Fruit fly (Drosophila melanogaster) whole organism, embryonic: ENCODE results near the gene CG33641.
A peak's percentile ranks its signal among the peaks of the same experiment; 100 is the strongest.

ENCODE experiments used
- Ada2b ChIP-seq: fragments of 200-800 bp; sonication (Bioruptor generic); IDR thresholded peaks from 2 replicates; pipeline ENCODE4 v1.3.6; 2022; ENCODE audit warnings: missing biosample characterization, missing genetic modification characterization
- B-H2 ChIP-seq: fragments of 200-800 bp; sonication (Bioruptor generic); optimal IDR thresholded peaks from 2 replicates; lab custom pipeline; 2018; ENCODE audit warnings: missing biosample characterization, mild to moderate bottlenecking, missing genetic modification characterization
- Blimp-1 ChIP-seq: fragments of 200-800 bp; sonication (Bioruptor generic); optimal IDR thresholded peaks from 3 replicates; lab custom pipeline; 2018; ENCODE audit warnings: missing biosample characterization, missing genetic modification characterization, mild to moderate bottlenecking, moderate library complexity, missing genetic modification reagents
- CG10462 ChIP-seq: fragments of 200-800 bp; sonication (Bioruptor generic); optimal IDR thresholded peaks from 2 replicates; lab custom pipeline; 2016; ENCODE audit warnings: missing biosample characterization, missing genetic modification characterization
- CG10543 ChIP-seq: fragments of 200-800 bp; sonication (Bioruptor generic); optimal IDR thresholded peaks from 3 replicates; lab custom pipeline; 2017; ENCODE audit warnings: missing biosample characterization, mild to moderate bottlenecking, missing genetic modification characterization, moderate library complexity
- CG10979 ChIP-seq: fragments of 200-800 bp; sonication (Bioruptor generic); optimal IDR thresholded peaks from 2 replicates; lab custom pipeline; 2018; ENCODE audit warnings: missing biosample characterization, mild to moderate bottlenecking, missing genetic modification characterization, moderate library complexity
- CG13424 ChIP-seq: fragments of 200-800 bp; sonication (Bioruptor generic); optimal IDR thresholded peaks from 2 replicates; lab custom pipeline; 2019; ENCODE audit warnings: missing biosample characterization, mild to moderate bottlenecking, missing genetic modification characterization, moderate library complexity
- CG1529 ChIP-seq: fragments of 200-800 bp; sonication (Bioruptor generic); optimal IDR thresholded peaks from 3 replicates; lab custom pipeline; 2018; ENCODE audit warnings: missing biosample characterization, missing genetic modification characterization
- CG17359 ChIP-seq: fragments of 200-800 bp; sonication (Bioruptor generic); optimal IDR thresholded peaks from 3 replicates; lab custom pipeline; 2018; ENCODE audit warnings: missing biosample characterization, mild to moderate bottlenecking, missing genetic modification characterization, moderate library complexity
- CG17385 ChIP-seq: fragments of 200-800 bp; sonication (Bioruptor generic); optimal IDR thresholded peaks from 3 replicates; lab custom pipeline; 2018; ENCODE audit warnings: missing biosample characterization, mild to moderate bottlenecking, missing genetic modification characterization
- CG18262 ChIP-seq: fragments of 200-800 bp; optimal IDR thresholded peaks from 3 replicates; lab custom pipeline; 2019; ENCODE audit warnings: missing biosample characterization, mild to moderate bottlenecking, missing genetic modification characterization, moderate library complexity
- CG4282 ChIP-seq: fragments of 200-800 bp; sonication (Bioruptor generic); optimal IDR thresholded peaks from 2 replicates; lab custom pipeline; 2016; ENCODE audit warnings: missing biosample characterization, missing genetic modification characterization
- CG5245 ChIP-seq: fragments of 200-800 bp; sonication (Bioruptor generic); optimal IDR thresholded peaks from 3 replicates; lab custom pipeline; 2016; ENCODE audit warnings: missing biosample characterization, missing genetic modification characterization
- CG9817 ChIP-seq: fragments of 200-800 bp; sonication (Bioruptor generic); optimal IDR thresholded peaks from 2 replicates; lab custom pipeline; 2018; ENCODE audit warnings: missing biosample characterization, mild to moderate bottlenecking, missing genetic modification characterization, moderate library complexity
- CG9932 ChIP-seq: fragments of 200-800 bp; sonication (Bioruptor generic); IDR thresholded peaks from 2 replicates; pipeline ENCODE4 v1.3.6; 2022; ENCODE audit warnings: missing biosample characterization, missing genetic modification characterization
- CkIIα-i1 ChIP-seq: fragments of 200-800 bp; sonication (Bioruptor generic); IDR thresholded peaks from 2 replicates; pipeline ENCODE4 v1.3.6; 2022; ENCODE audit warnings: missing biosample characterization, missing genetic modification characterization
- Doc2 ChIP-seq: fragments of 200-800 bp; sonication (Bioruptor generic); IDR thresholded peaks from 2 replicates; pipeline ENCODE4 v1.3.6; 2022; ENCODE audit warnings: missing biosample characterization, missing genetic modification characterization
- E2f1 ChIP-seq: fragments of 200-800 bp; sonication (Bioruptor generic); IDR thresholded peaks from 2 replicates; pipeline ENCODE4 v1.3.6; 2022; ENCODE audit warnings: missing biosample characterization, missing genetic modification characterization
- E2f2 ChIP-seq: fragments of 200-800 bp; sonication (Bioruptor generic); IDR thresholded peaks from 2 replicates; pipeline ENCODE4 v1.3.6; 2022; ENCODE audit warnings: missing biosample characterization, missing genetic modification characterization
- GATAe ChIP-seq: fragments of 200-800 bp; sonication (Bioruptor generic); conservative IDR thresholded peaks from 2 replicates; pipeline ENCODE4 v1.3.6; 2022; ENCODE audit warnings: missing biosample characterization, missing genetic modification characterization
- Hr39 ChIP-seq: fragments of >200 bp; optimal IDR thresholded peaks from 2 replicates; lab custom pipeline; 2017
- Sry-β ChIP-seq: fragments of 200-800 bp; sonication (Bioruptor generic); optimal IDR thresholded peaks from 2 replicates; lab custom pipeline; 2018; ENCODE audit warnings: missing biosample characterization, mild to moderate bottlenecking, missing genetic modification characterization, moderate library complexity
- Xbp1 ChIP-seq: fragments of 200-800 bp; sonication (Bioruptor generic); optimal IDR thresholded peaks from 3 replicates; lab custom pipeline; 2016; ENCODE audit warnings: missing biosample characterization, mild to moderate bottlenecking, missing genetic modification characterization
- ato ChIP-seq: fragments of 200-800 bp; sonication (Bioruptor generic); IDR thresholded peaks from 2 replicates; pipeline ENCODE4 v1.3.6; 2022; ENCODE audit warnings: missing biosample characterization, missing genetic modification characterization; ENCODE audit not compliant: partially characterized antibody
- bbx ChIP-seq: fragments of 200-800 bp; sonication (Bioruptor generic); IDR thresholded peaks from 2 replicates; pipeline ENCODE4 v1.3.6; 2022; ENCODE audit warnings: missing biosample characterization, missing genetic modification characterization; ENCODE audit not compliant: partially characterized antibody
- caup ChIP-seq: fragments of 200-800 bp; sonication (Bioruptor generic); optimal IDR thresholded peaks from 3 replicates; lab custom pipeline; 2017; ENCODE audit warnings: missing biosample characterization, mild to moderate bottlenecking, missing genetic modification characterization, moderate library complexity; ENCODE audit not compliant: severe bottlenecking
- dimm ChIP-seq: fragments of 200-800 bp; sonication (Bioruptor generic); IDR thresholded peaks from 2 replicates; pipeline ENCODE4 v1.3.6; 2022; ENCODE audit warnings: missing biosample characterization, missing genetic modification characterization
- gsb-n ChIP-seq: fragments of 200-800 bp; sonication (Bioruptor generic); optimal IDR thresholded peaks from 3 replicates; lab custom pipeline; 2018; ENCODE audit warnings: missing biosample characterization, mild to moderate bottlenecking, missing genetic modification characterization
- lbe ChIP-seq: fragments of 200-800 bp; sonication (Bioruptor generic); optimal IDR thresholded peaks from 2 replicates; lab custom pipeline; 2016; ENCODE audit warnings: missing biosample characterization, mild to moderate bottlenecking, missing genetic modification characterization
- lola ChIP-seq, 3 experiments: fragments of >200 bp in 2 of 3; fragments of 200-800 bp in 1 of 3; sonication (Bioruptor generic) in 1 of 3; optimal IDR thresholded peaks; 2 replicates each; lab custom pipeline; 2017 to 2019; ENCODE audit warnings: missing biosample characterization in 3 of 3, missing genetic modification characterization in 3 of 3, mild to moderate bottlenecking in 1 of 3, moderate library complexity in 1 of 3
- p53 ChIP-seq: fragments of 200-800 bp; sonication (Bioruptor generic); optimal IDR thresholded peaks from 2 replicates; lab custom pipeline; 2016; ENCODE audit warnings: missing biosample characterization, missing genetic modification characterization
- peb ChIP-seq: fragments of 200-800 bp; sonication (Bioruptor generic); IDR thresholded peaks from 2 replicates; pipeline ENCODE4 v1.3.6; 2022; ENCODE audit warnings: missing biosample characterization, missing genetic modification characterization
- pfk ChIP-seq: fragments of 200-800 bp; sonication (Bioruptor generic); optimal IDR thresholded peaks from 2 replicates; lab custom pipeline; 2018; ENCODE audit warnings: missing biosample characterization, mild to moderate bottlenecking, missing genetic modification characterization, moderate library complexity
- prd ChIP-seq, 3 experiments: fragments of >200 bp in 2 of 3; fragments of 200-800 bp in 1 of 3; sonication (Bioruptor generic) in 1 of 3; optimal IDR thresholded peaks in 2 of 3; IDR thresholded peaks in 1 of 3; 2 replicates in 2 of 3; 3 replicates in 1 of 3; pipeline versions ENCODE4 v1.3.6 to Lab custom; 2017 to 2022; ENCODE audit warnings: missing biosample characterization in 1 of 3, missing genetic modification characterization in 1 of 3
- pum ChIP-seq: fragments of 200-800 bp; sonication (Bioruptor generic); optimal IDR thresholded peaks from 2 replicates; lab custom pipeline; 2016; ENCODE audit warnings: missing biosample characterization, missing genetic modification characterization
- ranshi ChIP-seq: fragments of 200-800 bp; sonication (Bioruptor generic); IDR thresholded peaks from 2 replicates; pipeline ENCODE4 v1.3.6; 2022; ENCODE audit warnings: missing biosample characterization, missing genetic modification characterization
- sc ChIP-seq, 3 experiments: fragments of >200 bp in 2 of 3; fragments of 200-800 bp in 1 of 3; sonication (Bioruptor generic) in 1 of 3; optimal IDR thresholded peaks; 2 replicates in 2 of 3; 3 replicates in 1 of 3; lab custom pipeline; 2017; ENCODE audit warnings: mild to moderate bottlenecking in 1 of 3, missing biosample characterization in 1 of 3, missing genetic modification characterization in 1 of 3, missing genetic modification reagents in 1 of 3
- seq ChIP-seq: fragments of 200-800 bp; sonication (Bioruptor generic); IDR thresholded peaks from 2 replicates; pipeline ENCODE4 v1.3.6; 2022; ENCODE audit warnings: missing biosample characterization, missing genetic modification characterization
- ssp ChIP-seq: fragments of 200-800 bp; sonication (Bioruptor generic); IDR thresholded peaks from 2 replicates; pipeline ENCODE4 v1.3.6; 2022; ENCODE audit warnings: missing biosample characterization, missing genetic modification characterization
- stc ChIP-seq: fragments of 200-800 bp; sonication (Bioruptor generic); IDR thresholded peaks from 2 replicates; pipeline ENCODE4 v1.3.6; 2022; ENCODE audit warnings: missing biosample characterization, missing genetic modification characterization
- tin ChIP-seq: fragments of 200-800 bp; sonication (Bioruptor generic); optimal IDR thresholded peaks from 3 replicates; lab custom pipeline; 2016; ENCODE audit warnings: missing biosample characterization, missing genetic modification characterization
- trem ChIP-seq: fragments of 200-800 bp; optimal IDR thresholded peaks from 3 replicates; lab custom pipeline; 2019; ENCODE audit warnings: missing biosample characterization, mild to moderate bottlenecking, missing genetic modification characterization, moderate library complexity
- trh ChIP-seq: fragments of 200-800 bp; sonication (Bioruptor generic); optimal IDR thresholded peaks from 2 replicates; lab custom pipeline; 2016; ENCODE audit warnings: missing biosample characterization, missing genetic modification characterization
- tup ChIP-seq: fragments of 200-800 bp; sonication (Bioruptor generic); optimal IDR thresholded peaks from 2 replicates; lab custom pipeline; 2016; ENCODE audit warnings: missing biosample characterization, mild to moderate bottlenecking, missing genetic modification characterization, moderate library complexity
- vvl ChIP-seq: fragments of 200-800 bp; sonication (Bioruptor generic); IDR thresholded peaks from 2 replicates; pipeline ENCODE4 v1.3.6; 2022; ENCODE audit warnings: missing biosample characterization, missing genetic modification characterization
- wek ChIP-seq: fragments of 200-800 bp; sonication (Bioruptor generic); optimal IDR thresholded peaks from 3 replicates; lab custom pipeline; 2018; ENCODE audit warnings: missing biosample characterization, mild to moderate bottlenecking, missing genetic modification characterization, moderate library complexity

The CG33641 gene

dm6 chr2L:13548786-13549780 is 20.2 kb downstream of the CG33641 start, which contains the start of gene B4 (continued):
- TF ChIP-seq Blimp-1 (GFP tag; lab: Kevin White, UChicago) (no peak), CG4282 (GFP tag; lab: Kevin White, UChicago) (no peak), lbe (GFP tag; lab: Kevin White, UChicago) (peak; percentile 45), lola (GFP tag; optimal IDR thresholded peaks at IDR 0.05; lab: Kevin White, UChicago) (peak in 1 of 3 experiments; percentile 6), seq (GFP tag; lab: Robert Waterston, UW) (peak; percentile 51; the same call in 1 of the 2 replicates), CG10543 (GFP tag; lab: Kevin White, UChicago) (peak; percentile 85), CG17359 (peak; percentile 40), stc (GFP tag; lab: Robert Waterston, UW) (peak; percentile 36; the same call in 1 of the 2 replicates), peb (no peak), sc (optimal IDR thresholded peaks at IDR 0.05; lab: Kevin White, UChicago) (no peak), sc (GFP tag; optimal IDR thresholded peaks at IDR 0.05; lab: Kevin White, UChicago) (no peak), CG13424 (tag; lab: Kevin White, UChicago) (no peak), wek (GFP tag; lab: Kevin White, UChicago) (peak; percentile 77), caup (GFP tag; lab: Kevin White, UChicago) (peak; percentile 70), CG10462 (GFP tag; lab: Kevin White, UChicago) (no peak), E2f1 (peak; percentile 38; the same call in 1 of the 2 replicates), CG1529 (GFP tag; lab: Kevin White, UChicago) (peak; percentile 14), CG9817 (no peak), CG17385 (GFP tag; lab: Kevin White, UChicago) (peak; percentile 46), trh (GFP tag; lab: Kevin White, UChicago) (no peak), prd (optimal IDR thresholded peaks at IDR 0.05; lab: Kevin White, UChicago) (no peak), prd (GFP tag; IDR thresholded peaks at IDR 0.05; lab: Robert Waterston, UW) (peak; percentile 27; the same call in 2 of the 3 replicates), ato (GFP tag; lab: Robert Waterston, UW) (no peak), trem (tag; lab: Kevin White, UChicago) (no peak), CG9932 (peak; percentile 4; the same call in 1 of the 2 replicates), CkIIα-i1 (no peak), p53 (GFP tag; lab: Kevin White, UChicago) (peak; percentile 10), pfk (GFP tag; lab: Kevin White, UChicago) (peak; percentile 6), CG5245 (GFP tag; lab: Kevin White, UChicago) (no peak), ranshi (GFP tag; lab: Robert Waterston, UW) (0 out of 2 replicates have a peak, but pooled peaks have one; percentile 3), CG18262 (tag; lab: Kevin White, UChicago) (no peak), ssp (GFP tag; lab: Robert Waterston, UW) (0 out of 2 replicates have a peak, but pooled peaks have one; percentile 5), vvl (GFP tag; lab: Robert Waterston, UW) (peak; percentile 49), E2f2 (GFP tag; lab: Robert Waterston, UW) (peak; percentile 97), tin (no peak), Ada2b (GFP tag; lab: Robert Waterston, UW) (0 out of 2 replicates have a peak, but pooled peaks have one; percentile 4), bbx (GFP tag; lab: Robert Waterston, UW) (peak; percentile 66), pum (GFP tag; lab: Kevin White, UChicago) (no peak), tup (GFP tag; lab: Kevin White, UChicago) (peak; percentile 51), B-H2 (GFP tag; lab: Kevin White, UChicago) (peak; percentile 72), Doc2 (GFP tag; lab: Robert Waterston, UW) (no peak), Xbp1 (GFP tag; lab: Kevin White, UChicago) (no peak), Hr39 (lab: Kevin White, UChicago) (no peak), CG10979 (no peak), Sry-β (GFP tag; lab: Kevin White, UChicago) (peak; percentile 8), GATAe (GFP tag; lab: Robert Waterston, UW) (no peak), gsb-n (tag; lab: Kevin White, UChicago) (peak; percentile 6), dimm (GFP tag; lab: Robert Waterston, UW) (no peak)
